Fruit fly (Drosophila melanogaster) whole organism, embryonic: ENCODE measurements around the gene Rnp4F.
A peak's percentile ranks its signal among the peaks of the same experiment; 100 is the strongest.

Experiments used
- Aef1 ChIP-seq: fragments of 200-800 bp; sonication (Bioruptor generic); IDR thresholded peaks from 3 replicates; pipeline ENCODE4 v1.3.6; 2022; ENCODE audit warnings: missing biosample characterization, missing genetic modification characterization
- Antp ChIP-seq: fragments of 200-800 bp; sonication (Bioruptor generic); optimal IDR thresholded peaks from 3 replicates; lab custom pipeline; 2016; ENCODE audit warnings: missing biosample characterization, missing genetic modification characterization
- Awh ChIP-seq: fragments of 200-800 bp; sonication (Bioruptor generic); IDR thresholded peaks from 2 replicates; pipeline ENCODE4, ENCODE4 v1.3.6; 2022; ENCODE audit warnings: missing biosample characterization, missing genetic modification characterization
- Blimp-1 ChIP-seq: fragments of 200-800 bp; sonication (Bioruptor generic); optimal IDR thresholded peaks from 3 replicates; lab custom pipeline; 2018; ENCODE audit warnings: missing biosample characterization, missing genetic modification characterization, mild to moderate bottlenecking, moderate library complexity, missing genetic modification reagents
- CG13296 ChIP-seq: fragments of 200-800 bp; sonication (Bioruptor generic); optimal IDR thresholded peaks from 3 replicates; lab custom pipeline; 2018; ENCODE audit warnings: missing biosample characterization, mild to moderate bottlenecking, missing genetic modification characterization
- CG14667 ChIP-seq: fragments of 200-800 bp; sonication (Bioruptor generic); IDR thresholded peaks from 2 replicates; pipeline ENCODE4 v1.3.6; 2022; ENCODE audit warnings: missing biosample characterization, missing genetic modification characterization
- CG14965 ChIP-seq: fragments of 200-800 bp; sonication (Bioruptor generic); optimal IDR thresholded peaks from 2 replicates; lab custom pipeline; 2016; ENCODE audit warnings: missing biosample characterization, missing genetic modification characterization, borderline replicate concordance
- CG15514 ChIP-seq: fragments of 200-800 bp; sonication (Bioruptor generic); optimal IDR thresholded peaks from 3 replicates; lab custom pipeline; 2017; ENCODE audit warnings: missing biosample characterization, missing genetic modification characterization, mild to moderate bottlenecking, moderate library complexity, missing genetic modification reagents
- CG15696 ChIP-seq: fragments of 200-800 bp; sonication (Bioruptor generic); optimal IDR thresholded peaks from 2 replicates; lab custom pipeline; 2019; ENCODE audit warnings: missing biosample characterization, mild to moderate bottlenecking, missing genetic modification characterization, moderate library complexity
- CG17829 ChIP-seq: fragments of 200-800 bp; optimal IDR thresholded peaks from 2 replicates; lab custom pipeline; 2019; ENCODE audit warnings: missing biosample characterization, mild to moderate bottlenecking, missing genetic modification characterization, moderate library complexity
- CG2202 ChIP-seq: fragments of 200-800 bp; sonication (Bioruptor generic); optimal IDR thresholded peaks from 2 replicates; lab custom pipeline; 2018; ENCODE audit warnings: missing biosample characterization, mild to moderate bottlenecking, missing genetic modification characterization
- CG2712 ChIP-seq: fragments of 200-800 bp; optimal IDR thresholded peaks from 3 replicates; lab custom pipeline; 2019; ENCODE audit warnings: missing biosample characterization, mild to moderate bottlenecking, missing genetic modification characterization, moderate library complexity
- CG34376 ChIP-seq: fragments of 200-800 bp; sonication (Bioruptor generic); optimal IDR thresholded peaks from 2 replicates; lab custom pipeline; 2018; ENCODE audit warnings: missing biosample characterization, mild to moderate bottlenecking, missing genetic modification characterization
- CG4707 ChIP-seq: fragments of 200-800 bp; sonication (Bioruptor generic); optimal IDR thresholded peaks from 2 replicates; lab custom pipeline; 2018; ENCODE audit warnings: missing biosample characterization, mild to moderate bottlenecking, missing genetic modification characterization, moderate library complexity
- CG6683 ChIP-seq: fragments of 200-800 bp; sonication (Bioruptor generic); optimal IDR thresholded peaks from 2 replicates; lab custom pipeline; 2017; ENCODE audit warnings: missing biosample characterization, mild to moderate bottlenecking, missing genetic modification characterization, missing genetic modification reagents
- CG7556 ChIP-seq: fragments of 200-800 bp; sonication (Bioruptor generic); optimal IDR thresholded peaks from 2 replicates; lab custom pipeline; 2017; ENCODE audit warnings: missing biosample characterization, mild to moderate bottlenecking, missing genetic modification characterization
- CG8944 ChIP-seq: fragments of 200-800 bp; sonication (Bioruptor generic); optimal IDR thresholded peaks from 3 replicates; lab custom pipeline; 2016; ENCODE audit warnings: missing biosample characterization, missing genetic modification characterization
- CG9437 ChIP-seq: fragments of 200-800 bp; sonication (Bioruptor generic); optimal IDR thresholded peaks from 2 replicates; lab custom pipeline; 2018; ENCODE audit warnings: missing biosample characterization, mild to moderate bottlenecking, missing genetic modification characterization
- CG9932 ChIP-seq: fragments of 200-800 bp; sonication (Bioruptor generic); IDR thresholded peaks from 2 replicates; pipeline ENCODE4 v1.3.6; 2022; ENCODE audit warnings: missing biosample characterization, missing genetic modification characterization
- CTCF ChIP-seq: fragments of 200-800 bp; sonication (Bioruptor generic); optimal IDR thresholded peaks from 2 replicates; lab custom pipeline; 2017; ENCODE audit warnings: missing biosample characterization, mild to moderate bottlenecking, missing genetic modification characterization, moderate library complexity
- Dp ChIP-seq: fragments of 200-800 bp; sonication (Bioruptor generic); optimal IDR thresholded peaks from 2 replicates; lab custom pipeline; 2018; ENCODE audit warnings: missing biosample characterization, mild to moderate bottlenecking, missing genetic modification characterization, moderate library complexity
- H15 ChIP-seq: fragments of 200-800 bp; sonication (Bioruptor generic); IDR thresholded peaks from 3 replicates; pipeline ENCODE4 v1.3.6; 2022; ENCODE audit warnings: missing biosample characterization, missing genetic modification characterization
- H2.0 ChIP-seq: fragments of 200-800 bp; sonication (Bioruptor generic); IDR thresholded peaks from 2 replicates; pipeline ENCODE4 v1.3.6; 2022; ENCODE audit warnings: missing biosample characterization, missing genetic modification characterization
- Neu2 ChIP-seq: fragments of 200-800 bp; sonication (Bioruptor generic); optimal IDR thresholded peaks from 3 replicates; lab custom pipeline; 2016; ENCODE audit warnings: missing biosample characterization, missing genetic modification characterization, borderline replicate concordance
- Nf-YB ChIP-seq: fragments of 200-800 bp; sonication (Bioruptor generic); optimal IDR thresholded peaks from 3 replicates; lab custom pipeline; 2019; ENCODE audit warnings: missing biosample characterization, mild to moderate bottlenecking, missing genetic modification characterization, moderate library complexity
- Nf-YC ChIP-seq: fragments of 200-800 bp; optimal IDR thresholded peaks from 3 replicates; lab custom pipeline; 2019; ENCODE audit warnings: missing biosample characterization, mild to moderate bottlenecking, missing genetic modification characterization, moderate library complexity
- Oaz ChIP-seq: fragments of 200-800 bp; sonication (Bioruptor generic); IDR thresholded peaks from 2 replicates; pipeline ENCODE4 v1.3.6; 2022; ENCODE audit warnings: missing biosample characterization, missing genetic modification characterization
- Rfx ChIP-seq: fragments of 200-800 bp; sonication (Bioruptor generic); IDR thresholded peaks from 2 replicates; pipeline ENCODE4 v1.3.6; 2022; ENCODE audit warnings: missing biosample characterization, missing genetic modification characterization
- Side ChIP-seq: fragments of 200-800 bp; sonication (Bioruptor generic); optimal IDR thresholded peaks from 2 replicates; lab custom pipeline; 2016; ENCODE audit warnings: missing biosample characterization, missing genetic modification characterization
- Six4 ChIP-seq: fragments of 200-800 bp; sonication (Bioruptor generic); optimal IDR thresholded peaks from 2 replicates; lab custom pipeline; 2016; ENCODE audit warnings: missing biosample characterization, missing genetic modification characterization
- Taf1 ChIP-seq: fragments of 200-800 bp; sonication (Bioruptor generic); IDR thresholded peaks from 2 replicates; pipeline ENCODE4 v1.3.6; 2022; ENCODE audit warnings: missing biosample characterization, missing genetic modification characterization
- abd-A ChIP-seq: fragments of 200-800 bp; sonication (Bioruptor generic); optimal IDR thresholded peaks from 3 replicates; lab custom pipeline; 2019; ENCODE audit warnings: missing biosample characterization, mild to moderate bottlenecking, missing genetic modification characterization, moderate library complexity
- bsh ChIP-seq, 2 experiments: fragments of 200-800 bp; sonication (Bioruptor generic); optimal IDR thresholded peaks; 2 replicates each; lab custom pipeline; 2017 to 2018; ENCODE audit warnings: mild to moderate bottlenecking in 2 of 2, missing biosample characterization in 2 of 2, missing genetic modification characterization in 2 of 2, moderate library complexity in 1 of 2
- chm ChIP-seq: fragments of 200-800 bp; sonication (Bioruptor generic); IDR thresholded peaks from 2 replicates; pipeline ENCODE4 v1.3.6; 2022; ENCODE audit warnings: missing biosample characterization, missing genetic modification characterization
- crol ChIP-seq: fragments of 200-800 bp; sonication (Bioruptor generic); IDR thresholded peaks from 2 replicates; pipeline ENCODE4 v1.3.6; 2022; ENCODE audit warnings: missing biosample characterization, missing genetic modification characterization
- dmrt99B ChIP-seq: fragments of 200-800 bp; sonication (Bioruptor generic); optimal IDR thresholded peaks from 2 replicates; lab custom pipeline; 2018; ENCODE audit warnings: missing biosample characterization, mild to moderate bottlenecking, missing genetic modification characterization, moderate library complexity
- exex ChIP-seq: fragments of 200-800 bp; sonication (Bioruptor generic); optimal IDR thresholded peaks from 4 replicates; lab custom pipeline; 2018; ENCODE audit warnings: missing biosample characterization, mild to moderate bottlenecking, missing genetic modification characterization, moderate library complexity
- her ChIP-seq: fragments of 200-800 bp; sonication (Bioruptor generic); optimal IDR thresholded peaks from 2 replicates; lab custom pipeline; 2016; ENCODE audit warnings: missing biosample characterization, missing genetic modification characterization
- jigr1 ChIP-seq: fragments of 200-800 bp; sonication (Bioruptor generic); IDR thresholded peaks from 3 replicates; pipeline ENCODE4 v1.3.6; 2022; ENCODE audit warnings: missing biosample characterization, missing genetic modification characterization
- jumu ChIP-seq: fragments of 200-800 bp; sonication (Bioruptor generic); optimal IDR thresholded peaks from 3 replicates; lab custom pipeline; 2016; ENCODE audit warnings: missing biosample characterization, missing genetic modification characterization
- klu ChIP-seq: fragments of 200-800 bp; sonication (Bioruptor generic); IDR thresholded peaks from 2 replicates; pipeline ENCODE4 v1.3.6; 2022; ENCODE audit warnings: missing biosample characterization, missing genetic modification characterization
- lab ChIP-seq: fragments of 200-800 bp; sonication (Bioruptor generic); optimal IDR thresholded peaks from 3 replicates; lab custom pipeline; 2017; ENCODE audit warnings: missing biosample characterization, missing genetic modification characterization, mild to moderate bottlenecking, moderate library complexity, missing genetic modification reagents
- lmd ChIP-seq: fragments of 200-800 bp; sonication (Bioruptor generic); IDR thresholded peaks from 2 replicates; pipeline ENCODE4 v1.3.6; 2022; ENCODE audit warnings: missing biosample characterization, missing genetic modification characterization
- nerfin-1 ChIP-seq: fragments of 200-800 bp; sonication (Bioruptor generic); optimal IDR thresholded peaks from 3 replicates; lab custom pipeline; 2019; ENCODE audit warnings: missing biosample characterization, mild to moderate bottlenecking, missing genetic modification characterization, moderate library complexity
- onecut ChIP-seq: fragments of 200-800 bp; sonication (Bioruptor generic); IDR thresholded peaks from 2 replicates; pipeline ENCODE4 v1.3.6; 2022; ENCODE audit warnings: missing biosample characterization, missing genetic modification characterization
- slbo ChIP-seq: fragments of 200-800 bp; sonication (Bioruptor generic); IDR thresholded peaks from 2 replicates; pipeline ENCODE4 v1.3.6; 2022; ENCODE audit warnings: missing biosample characterization, missing genetic modification characterization
- tap ChIP-seq: fragments of 200-800 bp; optimal IDR thresholded peaks from 3 replicates; lab custom pipeline; 2019; ENCODE audit warnings: missing biosample characterization, mild to moderate bottlenecking, missing genetic modification characterization, moderate library complexity
- vnd ChIP-seq: fragments of 200-800 bp; sonication (Bioruptor generic); IDR thresholded peaks from 3 replicates; pipeline ENCODE4 v1.3.6; 2022; ENCODE audit warnings: missing biosample characterization, missing genetic modification characterization; ENCODE audit not compliant: partially characterized antibody
- wor ChIP-seq: fragments of 200-800 bp; sonication (Bioruptor generic); IDR thresholded peaks from 2 replicates; pipeline ENCODE4 v1.3.6; 2022; ENCODE audit warnings: missing biosample characterization, missing genetic modification characterization
- z ChIP-seq: fragments of 200-800 bp; sonication (Bioruptor generic); IDR thresholded peaks from 3 replicates; pipeline ENCODE4 v1.3.6; 2022; ENCODE audit warnings: missing biosample characterization, missing genetic modification characterization

Gene Rnp4F

dm6 chrX:5329266-5329898, 6.9 kb upstream of the Rnp4F start, which contains the start of the genes CG3309 and XRCC1 (continued):
- peak in 1 of 2 experiments; percentile 51 for TF ChIP-seq bsh (GFP tag; optimal IDR thresholded peaks at IDR 0.05; lab: Kevin White, UChicago)
- no peak for TF ChIP-seq jumu (GFP tag; lab: Kevin White, UChicago)
- peak; percentile 51; the same call in 1 of the 2 replicates for TF ChIP-seq klu (GFP tag; lab: Robert Waterston, UW)
- TF ChIP-seq Neu2: no peak
- peak; percentile 32 for TF ChIP-seq CG15514 (GFP tag; lab: Kevin White, UChicago)
- TF ChIP-seq CG13296 (GFP tag; lab: Kevin White, UChicago): no peak
- TF ChIP-seq tap (tag; lab: Kevin White, UChicago): peak; percentile 6
- TF ChIP-seq jigr1 (GFP tag; lab: Robert Waterston, UW): no peak
- TF ChIP-seq Nf-YC (tag; lab: Kevin White, UChicago): peak; percentile 50
- peak; percentile 47 for TF ChIP-seq CG17829 (tag; lab: Kevin White, UChicago)
- TF ChIP-seq CG9437 (GFP tag; lab: Kevin White, UChicago): peak; percentile 36
- TF ChIP-seq vnd: peak; percentile 87
- TF ChIP-seq Blimp-1: peak; percentile 95
- no peak for TF ChIP-seq onecut (GFP tag; lab: Robert Waterston, UW)
- TF ChIP-seq Nf-YB (GFP tag; lab: Kevin White, UChicago): no peak
- peak; percentile 42 for TF ChIP-seq CG15696 (tag; lab: Kevin White, UChicago)
- TF ChIP-seq Six4 (GFP tag; lab: Kevin White, UChicago): peak; percentile 20
- no peak for TF ChIP-seq abd-A (tag; lab: Kevin White, UChicago)
- TF ChIP-seq lab (GFP tag; lab: Kevin White, UChicago): no peak
- TF ChIP-seq CG2202 (tag; lab: Kevin White, UChicago): no peak
- no peak for TF ChIP-seq CG6683 (GFP tag; lab: Kevin White, UChicago)
- peak; percentile 22; the same call in 1 of the 2 replicates for TF ChIP-seq wor (GFP tag; lab: Robert Waterston, UW)
- peak; percentile 59 for TF ChIP-seq H2.0 (GFP tag; lab: Robert Waterston, UW)
- peak; percentile 8 for TF ChIP-seq CG7556 (GFP tag; lab: Kevin White, UChicago)
- no peak for TF ChIP-seq Taf1 (GFP tag; lab: Robert Waterston, UW)
- peak; percentile 54; the same call in 1 of the 3 replicates for TF ChIP-seq H15 (GFP tag; lab: Robert Waterston, UW)
- no peak for TF ChIP-seq crol
- TF ChIP-seq nerfin-1 (tag; lab: Kevin White, UChicago): no peak
- no peak for TF ChIP-seq z (GFP tag; lab: Robert Waterston, UW)
- TF ChIP-seq Antp (GFP tag; lab: Kevin White, UChicago): no peak
- peak; percentile 38 for TF ChIP-seq lmd (GFP tag; lab: Robert Waterston, UW)
- TF ChIP-seq CTCF (GFP tag; lab: Kevin White, UChicago): no peak
- peak; percentile 49; the same call in 1 of the 2 replicates for TF ChIP-seq Oaz
- TF ChIP-seq Dp (GFP tag; lab: Kevin White, UChicago): peak; percentile 31
- TF ChIP-seq Rfx (GFP tag; lab: Robert Waterston, UW): peak; percentile 61
- TF ChIP-seq CG8944 (GFP tag; lab: Kevin White, UChicago): no peak
- 0 out of 2 replicates have a peak, but pooled peaks have one; percentile 13 for TF ChIP-seq CG14667
- peak; percentile 65 for TF ChIP-seq CG9932 (GFP tag; lab: Robert Waterston, UW)
- TF ChIP-seq chm (GFP tag; lab: Robert Waterston, UW): no peak
- TF ChIP-seq dmrt99B (tag; lab: Kevin White, UChicago): no peak
- no peak for TF ChIP-seq Awh (GFP tag; lab: Robert Waterston, UW)
- TF ChIP-seq CG34376 (GFP tag; lab: Kevin White, UChicago): peak; percentile 7
- TF ChIP-seq slbo (GFP tag; lab: Robert Waterston, UW): peak; percentile 81
- no peak for TF ChIP-seq CG14965 (GFP tag; lab: Kevin White, UChicago)
- no peak for TF ChIP-seq her
- no peak for TF ChIP-seq Side
- peak; percentile 71 for TF ChIP-seq CG2712
- no peak for TF ChIP-seq exex
- peak; percentile 66; the same call in 2 of the 3 replicates for TF ChIP-seq Aef1 (GFP tag; lab: Robert Waterston, UW)
- TF ChIP-seq CG4707 (GFP tag; lab: Kevin White, UChicago): no peak
